Fruit fly (Drosophila melanogaster) whole organism, embryonic: ENCODE measurements around the gene CG44037.

Source experiments
- Hmr ChIP-seq: fragments of 200-800 bp; sonication (Bioruptor generic); optimal IDR thresholded peaks from 3 replicates; lab custom pipeline; 2017; ENCODE audit warnings: mild to moderate bottlenecking, missing biosample characterization, missing genetic modification reagents, missing genetic modification characterization
- Xrp1 ChIP-seq: fragments of 200-800 bp; sonication (Bioruptor generic); IDR thresholded peaks from 2 replicates; pipeline ENCODE4 v1.3.6; 2022; ENCODE audit warnings: missing biosample characterization, missing genetic modification characterization
- esg ChIP-seq: fragments of 200-800 bp; sonication (Bioruptor generic); conservative IDR thresholded peaks from 2 replicates; pipeline ENCODE4 v1.3.6; 2022; ENCODE audit warnings: missing biosample characterization, missing genetic modification characterization
- gce ChIP-seq: fragments of 200-800 bp; sonication (Bioruptor generic); IDR thresholded peaks from 3 replicates; pipeline ENCODE4 v1.3.6; 2022; ENCODE audit warnings: missing biosample characterization, missing genetic modification characterization
- gem ChIP-seq: fragments of 200-800 bp; sonication (Bioruptor generic); optimal IDR thresholded peaks from 2 replicates; lab custom pipeline; 2019; ENCODE audit warnings: missing biosample characterization, mild to moderate bottlenecking, missing genetic modification characterization, moderate library complexity
- pum ChIP-seq: fragments of 200-800 bp; sonication (Bioruptor generic); optimal IDR thresholded peaks from 2 replicates; lab custom pipeline; 2016; ENCODE audit warnings: missing biosample characterization, missing genetic modification characterization
- stc ChIP-seq: fragments of 200-800 bp; sonication (Bioruptor generic); IDR thresholded peaks from 2 replicates; pipeline ENCODE4 v1.3.6; 2022; ENCODE audit warnings: missing biosample characterization, missing genetic modification characterization

- TF ChIP-seq pum (peak; percentile 84), gem (tag; lab: Kevin White, UChicago) (peak; percentile 95), Xrp1 (GFP tag; lab: Robert Waterston, UW) (no peak; the same call in 1 of the 2 replicates), stc (GFP tag; lab: Robert Waterston, UW) (peak; percentile 83), gce (peak; percentile 80), esg (peak; percentile 79), Hmr (GFP tag; lab: Kevin White, UChicago) (peak; percentile 93)
These were observed 37.1 kb upstream of the CG44037 start, which contains the start of gene CG4860 for dm6 chr3R:12221366-12221916.
